Worm (Caenorhabditis elegans) whole organism, early embryonic: ENCODE results near the gene bcf-1.

Source experiments
- B0310.2 ChIP-seq: sonication (generic microtip); optimal IDR thresholded peaks from 2 replicates; lab custom pipeline; 2016; ENCODE audit warnings: mild to moderate bottlenecking, missing genetic modification characterization, missing compliant biosample characterization
- ama-1 ChIP-seq: fragments of 150-350 bp; optimal IDR thresholded peaks from 2 replicates; lab custom pipeline; 2014
- ceh-36 ChIP-seq: sonication (generic microtip); optimal IDR thresholded peaks from 2 replicates; lab custom pipeline; 2016; ENCODE audit warnings: missing genetic modification characterization, inconsistent platforms, missing compliant biosample characterization
- hmg-4 ChIP-seq: fragments of 200-800 bp; sonication (Bioruptor generic); optimal IDR thresholded peaks from 2 replicates; lab custom pipeline; 2018; ENCODE audit warnings: mild to moderate bottlenecking, missing genetic modification characterization, missing compliant biosample characterization
- hnd-1 ChIP-seq: sonication (generic microtip); optimal IDR thresholded peaks from 2 replicates; lab custom pipeline; 2016; ENCODE audit warnings: missing genetic modification characterization, missing compliant biosample characterization
- sea-1 ChIP-seq: fragments of 200-800 bp; sonication (Bioruptor generic); conservative IDR thresholded peaks from 2 replicates; pipeline ENCODE4 v1.3.6; 2022; ENCODE audit warnings: missing genetic modification characterization, missing compliant biosample characterization
- tbx-11 ChIP-seq: fragments of 200-800 bp; sonication (Bioruptor generic); IDR thresholded peaks from 2 replicates; pipeline ENCODE4 v1.3.6; 2022; ENCODE audit warnings: missing genetic modification characterization, missing compliant biosample characterization
- tbx-37 ChIP-seq: fragments of 200-800 bp; sonication (Bioruptor generic); conservative IDR thresholded peaks from 2 replicates; pipeline ENCODE4 v1.3.6; 2022; ENCODE audit warnings: missing genetic modification reagents, missing genetic modification characterization, missing compliant biosample characterization
- tra-4 ChIP-seq: sonication (generic microtip); optimal IDR thresholded peaks from 2 replicates; lab custom pipeline; 2017; ENCODE audit warnings: missing genetic modification characterization, missing compliant biosample characterization

ce11 chrV:6426843-6427242 is 18.3 kb upstream of the bcf-1 start, which contains the start of gene atp-4:
- no peak for TF ChIP-seq tbx-37 (GFP tag; lab: Robert Waterston, UW)
- no peak for TF ChIP-seq ama-1 (lab: Kevin White, UChicago)
- no peak for TF ChIP-seq tbx-11 (GFP tag; lab: Robert Waterston, UW)
- no peak for TF ChIP-seq ceh-36
- no peak for TF ChIP-seq B0310.2 (tag; lab: Kevin White, UChicago)
- TF ChIP-seq hmg-4 (GFP tag; lab: Kevin White, UChicago), result no peak
- no peak for TF ChIP-seq hnd-1 (tag; lab: Kevin White, UChicago)
- TF ChIP-seq sea-1, result no peak
- TF ChIP-seq tra-4 (tag; lab: Kevin White, UChicago), result no peak
